Worm (Caenorhabditis elegans) whole organism, mixed stage, embryonic: ENCODE results near the gene chil-4.

Source experiments
- M03D4.4 ChIP-seq: sonication (generic microtip); optimal IDR thresholded peaks from 2 replicates; lab custom pipeline; 2017; ENCODE audit warnings: mild to moderate bottlenecking, missing genetic modification characterization, missing compliant biosample characterization
- bed-3 ChIP-seq: fragments of 200-800 bp; sonication (Bioruptor generic); optimal IDR thresholded peaks from 3 replicates; lab custom pipeline; 2018; ENCODE audit warnings: mild to moderate bottlenecking, missing genetic modification characterization, moderate library complexity, missing compliant biosample characterization
- blmp-1 ChIP-seq: fragments of 150-350 bp; optimal IDR thresholded peaks from 2 replicates; lab custom pipeline; 2014; ENCODE audit warnings: missing biosample characterization, missing genetic modification characterization
- ceh-39 ChIP-seq: fragments of 150-350 bp; optimal IDR thresholded peaks from 2 replicates; lab custom pipeline; 2014; ENCODE audit warnings: missing biosample characterization, missing genetic modification characterization
- ceh-43 ChIP-seq: fragments of 200-800 bp; sonication (Bioruptor generic); optimal IDR thresholded peaks from 2 replicates; lab custom pipeline; 2018; ENCODE audit warnings: mild to moderate bottlenecking, missing genetic modification characterization, moderate library complexity, missing compliant biosample characterization
- ceh-83 ChIP-seq: fragments of 200-800 bp; sonication (Bioruptor generic); optimal IDR thresholded peaks from 2 replicates; lab custom pipeline; 2018; ENCODE audit warnings: mild to moderate bottlenecking, missing genetic modification characterization, missing compliant biosample characterization
- ces-1 ChIP-seq: fragments of 150-350 bp; optimal IDR thresholded peaks from 2 replicates; lab custom pipeline; 2014; ENCODE audit warnings: missing biosample characterization, missing genetic modification reagents, missing genetic modification characterization
- cnd-1 ChIP-seq: fragments of 200-800 bp; sonication (Bioruptor generic); optimal IDR thresholded peaks from 2 replicates; lab custom pipeline; 2018; ENCODE audit warnings: mild to moderate bottlenecking, missing genetic modification characterization, missing compliant biosample characterization
- drap-1 ChIP-seq: fragments of 200-800 bp; sonication (Bioruptor generic); optimal IDR thresholded peaks from 3 replicates; lab custom pipeline; 2018; ENCODE audit warnings: mild to moderate bottlenecking, missing genetic modification characterization, missing compliant biosample characterization
- elt-1 ChIP-seq: sonication (generic microtip); optimal IDR thresholded peaks from 2 replicates; lab custom pipeline; 2017; ENCODE audit warnings: missing genetic modification characterization, mild to moderate bottlenecking, missing compliant biosample characterization, antibody characterized with exemption, moderate library complexity, borderline replicate concordance; ENCODE audit not compliant: insufficient read depth
- flh-1 ChIP-seq: fragments of 200-800 bp; sonication (Bioruptor generic); optimal IDR thresholded peaks from 2 replicates; lab custom pipeline; 2018; ENCODE audit warnings: mild to moderate bottlenecking, missing genetic modification characterization, moderate library complexity, missing compliant biosample characterization
- ham-2 ChIP-seq: fragments of 200-800 bp; sonication (Bioruptor generic); optimal IDR thresholded peaks from 2 replicates; lab custom pipeline; 2018; ENCODE audit warnings: mild to moderate bottlenecking, missing genetic modification characterization, missing compliant biosample characterization
- hlh-1 ChIP-seq: fragments of 150-350 bp; optimal IDR thresholded peaks from 2 replicates; lab custom pipeline; 2014; ENCODE audit warnings: missing biosample characterization, missing genetic modification reagents, missing genetic modification characterization
- lin-13 ChIP-seq: fragments of 150-350 bp; optimal IDR thresholded peaks from 2 replicates; lab custom pipeline; 2014; ENCODE audit warnings: missing biosample characterization, missing genetic modification characterization
- mab-5 ChIP-seq: fragments of 150-350 bp; optimal IDR thresholded peaks from 2 replicates; lab custom pipeline; 2014; ENCODE audit warnings: missing biosample characterization, missing genetic modification characterization
- mep-1 ChIP-seq: fragments of 150-350 bp; optimal IDR thresholded peaks from 2 replicates; lab custom pipeline; 2017; ENCODE audit warnings: missing biosample characterization, missing genetic modification reagents, missing genetic modification characterization, inconsistent platforms
- mls-2 ChIP-seq: sonication (generic microtip); optimal IDR thresholded peaks from 2 replicates; lab custom pipeline; 2016; ENCODE audit warnings: mild to moderate bottlenecking, missing genetic modification characterization, moderate library complexity, missing compliant biosample characterization
- nhr-12 ChIP-seq: fragments of 150-350 bp; optimal IDR thresholded peaks from 2 replicates; lab custom pipeline; 2014; ENCODE audit warnings: missing biosample characterization, missing genetic modification characterization
- nhr-2 ChIP-seq: fragments of 150-350 bp; optimal IDR thresholded peaks from 2 replicates; lab custom pipeline; 2014; ENCODE audit warnings: missing biosample characterization, missing genetic modification characterization
- nhr-237 ChIP-seq: fragments of 150-350 bp; optimal IDR thresholded peaks from 2 replicates; lab custom pipeline; 2014; ENCODE audit warnings: missing biosample characterization, missing genetic modification characterization
- pha-4 ChIP-seq: fragments of 150-350 bp; optimal IDR thresholded peaks from 2 replicates; lab custom pipeline; 2018; ENCODE audit warnings: missing biosample characterization, missing genetic modification reagents, missing genetic modification characterization
- sem-2 ChIP-seq: fragments of 200-800 bp; sonication (Bioruptor generic); optimal IDR thresholded peaks from 2 replicates; lab custom pipeline; 2018; ENCODE audit warnings: mild to moderate bottlenecking, missing genetic modification characterization, missing compliant biosample characterization
- snpc-4 ChIP-seq: fragments of 150-350 bp; optimal IDR thresholded peaks from 2 replicates; lab custom pipeline; 2014; ENCODE audit warnings: missing biosample characterization, missing genetic modification characterization
- sptf-1 ChIP-seq: sonication (generic microtip); optimal IDR thresholded peaks from 2 replicates; lab custom pipeline; 2017; ENCODE audit warnings: mild to moderate bottlenecking, missing genetic modification characterization, moderate library complexity, missing compliant biosample characterization
- tbx-8 ChIP-seq: fragments of 200-800 bp; sonication (Bioruptor generic); optimal IDR thresholded peaks from 2 replicates; lab custom pipeline; 2018; ENCODE audit warnings: mild to moderate bottlenecking, missing genetic modification characterization, moderate library complexity, missing compliant biosample characterization
- unc-120 ChIP-seq: sonication (generic microtip); optimal IDR thresholded peaks from 2 replicates; lab custom pipeline; 2017; ENCODE audit warnings: missing genetic modification characterization, missing compliant biosample characterization; ENCODE audit not compliant: poor library complexity, severe bottlenecking
- unc-39 ChIP-seq: fragments of 150-350 bp; optimal IDR thresholded peaks from 2 replicates; lab custom pipeline; 2014; ENCODE audit warnings: missing biosample characterization, missing genetic modification characterization
- unc-62 ChIP-seq: fragments of 150-350 bp; optimal IDR thresholded peaks from 2 replicates; lab custom pipeline; 2014; ENCODE audit warnings: missing biosample characterization, missing genetic modification reagents, missing genetic modification characterization
- zip-8 ChIP-seq: fragments of 150-350 bp; optimal IDR thresholded peaks from 2 replicates; lab custom pipeline; 2014; ENCODE audit warnings: missing biosample characterization, missing genetic modification characterization
- ztf-11 ChIP-seq: fragments of 150-350 bp; optimal IDR thresholded peaks from 2 replicates; lab custom pipeline; 2014; ENCODE audit warnings: missing biosample characterization, missing genetic modification characterization

chil-4 gene

ce11 chrII:9855620-9856019 lies at the start of gene chil-4:
chil-4 (minus strand) TSS chrII:9855720.
- TF ChIP-seq nhr-237 (tag; lab: Kevin White, UChicago) (no peak), nhr-12 (no peak), lin-13 (tag; lab: Kevin White, UChicago) (no peak), nhr-2 (tag; lab: Kevin White, UChicago) (no peak), cnd-1 (tag; lab: Kevin White, UChicago) (no peak), flh-1 (no peak), tbx-8 (GFP tag; lab: Kevin White, UChicago) (no peak), unc-39 (no peak), bed-3 (GFP tag; lab: Kevin White, UChicago) (no peak), elt-1 (tag; lab: Kevin White, UChicago) (no peak), ces-1 (GFP tag; lab: Kevin White, UChicago) (no peak), mab-5 (tag; lab: Kevin White, UChicago) (no peak), mls-2 (tag; lab: Kevin White, UChicago) (no peak), ceh-43 (GFP tag; lab: Kevin White, UChicago) (no peak), ceh-83 (no peak), ham-2 (GFP tag; lab: Kevin White, UChicago) (no peak), hlh-1 (no peak), unc-120 (tag; lab: Kevin White, UChicago) (no peak), ceh-39 (tag; lab: Kevin White, UChicago) (no peak), drap-1 (no peak)

ce11 chrII:9904459-9904858 lies 48.9 kb upstream of the chil-4 start:
- TF ChIP-seq unc-120 (tag; lab: Kevin White, UChicago), result no peak
- TF ChIP-seq snpc-4 (tag; lab: Kevin White, UChicago), result no peak
- no peak for TF ChIP-seq drap-1
- no peak for TF ChIP-seq mep-1 (tag; lab: Kevin White, UChicago)
- TF ChIP-seq ceh-83, result no peak
- TF ChIP-seq nhr-237 (tag; lab: Kevin White, UChicago), result no peak

- TF ChIP-seq unc-62 (no peak), ceh-43 (GFP tag; lab: Kevin White, UChicago) (no peak), nhr-12 (no peak), drap-1 (no peak), flh-1 (no peak), M03D4.4 (tag; lab: Kevin White, UChicago) (no peak), pha-4 (tag; lab: Kevin White, UChicago) (no peak), bed-3 (GFP tag; lab: Kevin White, UChicago) (no peak), ceh-83 (no peak), hlh-1 (no peak), sem-2 (GFP tag; lab: Kevin White, UChicago) (no peak), cnd-1 (tag; lab: Kevin White, UChicago) (no peak), zip-8 (tag; lab: Kevin White, UChicago) (no peak), ces-1 (GFP tag; lab: Kevin White, UChicago) (no peak), mab-5 (tag; lab: Kevin White, UChicago) (no peak)
Measured at ce11 chrII:9900276-9900675, 44.8 kb upstream of the chil-4 start, which contains the start of gene unc-4. unc-4 (minus strand) TSS chrII:9900376.

- TF ChIP-seq M03D4.4 (tag; lab: Kevin White, UChicago), result no peak
- no peak for TF ChIP-seq sptf-1 (tag; lab: Kevin White, UChicago)
- TF ChIP-seq nhr-12, result no peak
- TF ChIP-seq mab-5 (tag; lab: Kevin White, UChicago), result no peak
- no peak for TF ChIP-seq nhr-2 (tag; lab: Kevin White, UChicago)
- no peak for TF ChIP-seq elt-1 (tag; lab: Kevin White, UChicago)
- TF ChIP-seq blmp-1 (tag; lab: Kevin White, UChicago), result no peak
- no peak for TF ChIP-seq nhr-237 (tag; lab: Kevin White, UChicago)
Measured at ce11 chrII:9898744-9899143, 43.2 kb upstream of the chil-4 start.

- no peak for TF ChIP-seq M03D4.4 (tag; lab: Kevin White, UChicago)
- no peak for TF ChIP-seq ztf-11
- TF ChIP-seq sem-2 (GFP tag; lab: Kevin White, UChicago), result no peak
- TF ChIP-seq drap-1, result no peak
- TF ChIP-seq mls-2 (tag; lab: Kevin White, UChicago), result no peak
- no peak for TF ChIP-seq ceh-39 (tag; lab: Kevin White, UChicago)
- TF ChIP-seq elt-1 (tag; lab: Kevin White, UChicago), result no peak
Measured at ce11 chrII:9895173-9895572, 39.7 kb upstream of the chil-4 start.
